Worm (Caenorhabditis elegans) whole organism, young adult: Measurements from ENCODE around the gene ets-6.

Experiments
- B0336.3 ChIP-seq: fragments of 200-800 bp; sonication (Bioruptor generic); IDR thresholded peaks from 2 replicates; pipeline ENCODE4 v1.3.6; 2022; ENCODE audit warnings: missing genetic modification characterization, missing compliant biosample characterization
- C17E4.6 ChIP-seq: fragments of 200-800 bp; sonication (Bioruptor generic); IDR thresholded peaks from 2 replicates; pipeline ENCODE4 v1.3.6; 2022; ENCODE audit warnings: missing genetic modification reagents, missing genetic modification characterization, missing compliant biosample characterization
- D2030.7 ChIP-seq: fragments of 200-800 bp; sonication (Bioruptor generic); IDR thresholded peaks from 2 replicates; pipeline ENCODE4 v1.3.6; 2022; ENCODE audit warnings: missing genetic modification reagents, missing genetic modification characterization, missing compliant biosample characterization
- F37B4.10 ChIP-seq: fragments of 200-800 bp; sonication (Bioruptor generic); IDR thresholded peaks from 2 replicates; pipeline ENCODE4 v1.3.6; 2022; ENCODE audit warnings: missing genetic modification characterization, missing compliant biosample characterization
- F49E8.2 ChIP-seq: sonication (generic microtip); optimal IDR thresholded peaks from 3 replicates; lab custom pipeline; 2017; ENCODE audit warnings: missing genetic modification characterization, mild to moderate bottlenecking, missing compliant biosample characterization, antibody characterized with exemption, moderate library complexity; ENCODE audit not compliant: insufficient read depth
- F52B5.7 ChIP-seq: sonication (generic microtip); optimal IDR thresholded peaks from 2 replicates; lab custom pipeline; 2016; ENCODE audit warnings: mild to moderate bottlenecking, missing genetic modification characterization, missing compliant biosample characterization
- F55B11.4 ChIP-seq: sonication (generic microtip); optimal IDR thresholded peaks from 2 replicates; lab custom pipeline; 2016; ENCODE audit warnings: missing compliant biosample characterization, missing genetic modification characterization, borderline replicate concordance; ENCODE audit not compliant: insufficient read depth
- F57C9.4 ChIP-seq: sonication (generic microtip); optimal IDR thresholded peaks from 2 replicates; lab custom pipeline; 2017; ENCODE audit warnings: mild to moderate bottlenecking, missing genetic modification characterization, missing compliant biosample characterization
- K12H6.12 ChIP-seq: fragments of 200-800 bp; sonication (Bioruptor generic); optimal IDR thresholded peaks from 2 replicates; lab custom pipeline; 2018; ENCODE audit warnings: mild to moderate bottlenecking, missing genetic modification characterization, missing compliant biosample characterization
- Y53F4B.3 ChIP-seq: fragments of 200-800 bp; sonication (Bioruptor generic); IDR thresholded peaks from 2 replicates; pipeline ENCODE4 v1.3.6; 2022; ENCODE audit warnings: missing genetic modification reagents, missing genetic modification characterization, missing compliant biosample characterization
- Y53G8AR.9 ChIP-seq: fragments of 200-800 bp; sonication (Bioruptor generic); conservative IDR thresholded peaks from 2 replicates; pipeline ENCODE4 v1.3.6; 2022; ENCODE audit warnings: missing genetic modification reagents, missing genetic modification characterization, missing compliant biosample characterization
- Y56A3A.18 ChIP-seq: fragments of 200-800 bp; sonication (Bioruptor generic); IDR thresholded peaks from 2 replicates; pipeline ENCODE4 v1.3.6; 2022; ENCODE audit warnings: missing genetic modification reagents, missing genetic modification characterization, missing compliant biosample characterization
- akir-1 ChIP-seq: fragments of 200-800 bp; sonication (Bioruptor generic); optimal IDR thresholded peaks from 2 replicates; lab custom pipeline; 2018; ENCODE audit warnings: mild to moderate bottlenecking, missing genetic modification characterization, moderate library complexity, missing compliant biosample characterization
- aptf-2 ChIP-seq: fragments of 200-800 bp; sonication (Bioruptor generic); conservative IDR thresholded peaks from 2 replicates; pipeline ENCODE4 v1.3.6; 2022; ENCODE audit warnings: missing genetic modification reagents, missing genetic modification characterization, missing compliant biosample characterization
- cebp-1 ChIP-seq, 2 experiments: fragments of 200-800 bp in 1 of 2; sonication (Bioruptor generic) in 1 of 2; sonication (generic microtip) in 1 of 2; IDR thresholded peaks in 1 of 2; optimal IDR thresholded peaks in 1 of 2; 2 replicates each; pipeline versions ENCODE4 v1.3.6 to Lab custom; 2017 to 2022; ENCODE audit warnings: missing compliant biosample characterization in 2 of 2, missing genetic modification characterization in 2 of 2, mild to moderate bottlenecking in 1 of 2, missing genetic modification reagents in 1 of 2, moderate library complexity in 1 of 2
- ceh-40 ChIP-seq: fragments of 200-800 bp; sonication (Bioruptor generic); IDR thresholded peaks from 2 replicates; pipeline ENCODE4 v1.3.6; 2022; ENCODE audit warnings: missing genetic modification characterization, missing compliant biosample characterization
- dox-1 ChIP-seq: fragments of 200-800 bp; sonication (Bioruptor generic); IDR thresholded peaks from 2 replicates; pipeline ENCODE4 v1.3.6; 2022; ENCODE audit warnings: missing genetic modification reagents, missing genetic modification characterization, missing compliant biosample characterization
- dpl-1 ChIP-seq: fragments of 150-350 bp; optimal IDR thresholded peaks from 2 replicates; lab custom pipeline; 2014; ENCODE audit warnings: missing biosample characterization, missing genetic modification reagents, missing genetic modification characterization
- efl-1 ChIP-seq: fragments of 150-350 bp; optimal IDR thresholded peaks from 2 replicates; lab custom pipeline; 2014; ENCODE audit warnings: missing biosample characterization, missing genetic modification reagents, missing genetic modification characterization
- egl-44 ChIP-seq: fragments of 200-800 bp; sonication (Bioruptor generic); IDR thresholded peaks from 2 replicates; pipeline ENCODE4 v1.3.6; 2022; ENCODE audit warnings: missing genetic modification reagents, missing genetic modification characterization, missing compliant biosample characterization
- egrh-3 ChIP-seq: fragments of 200-800 bp; sonication (Bioruptor generic); IDR thresholded peaks from 2 replicates; pipeline ENCODE4 v1.3.6; 2022; ENCODE audit warnings: missing genetic modification reagents, missing genetic modification characterization, missing compliant biosample characterization
- hlh-12 ChIP-seq: sonication (generic microtip); optimal IDR thresholded peaks from 2 replicates; lab custom pipeline; 2016; ENCODE audit warnings: missing genetic modification characterization, missing compliant biosample characterization
- hmg-20 ChIP-seq: fragments of 200-800 bp; sonication (Bioruptor generic); IDR thresholded peaks from 2 replicates; pipeline ENCODE4 v1.3.6; 2022; ENCODE audit warnings: missing genetic modification reagents, missing genetic modification characterization, missing compliant biosample characterization
- lag-1 ChIP-seq: fragments of 200-800 bp; sonication (Bioruptor generic); IDR thresholded peaks from 2 replicates; pipeline ENCODE4 v1.3.6; 2022; ENCODE audit warnings: missing genetic modification reagents, missing genetic modification characterization, missing compliant biosample characterization
- lin-40 ChIP-seq: sonication (generic microtip); optimal IDR thresholded peaks from 2 replicates; lab custom pipeline; 2016; ENCODE audit warnings: missing genetic modification characterization, mild to moderate bottlenecking, missing compliant biosample characterization, missing genotype, missing genetic modification reagents
- lir-1 ChIP-seq: fragments of 200-800 bp; sonication (Bioruptor generic); conservative IDR thresholded peaks from 2 replicates; pipeline ENCODE4 v1.3.6; 2022; ENCODE audit warnings: missing genetic modification reagents, missing genetic modification characterization, missing compliant biosample characterization
- madf-10 ChIP-seq: sonication (generic microtip); optimal IDR thresholded peaks from 2 replicates; lab custom pipeline; 2016; ENCODE audit warnings: mild to moderate bottlenecking, missing genetic modification characterization, missing compliant biosample characterization
- mel-28 ChIP-seq: sonication (generic microtip); optimal IDR thresholded peaks from 2 replicates; lab custom pipeline; 2016; ENCODE audit warnings: borderline replicate concordance, mild to moderate bottlenecking, missing genetic modification characterization, missing compliant biosample characterization
- nfya-2 ChIP-seq: fragments of 200-800 bp; sonication (Bioruptor generic); IDR thresholded peaks from 2 replicates; pipeline ENCODE4 v1.3.6; 2022; ENCODE audit warnings: missing genetic modification reagents, missing genetic modification characterization, missing compliant biosample characterization
- nfyb-1 ChIP-seq: fragments of 200-800 bp; sonication (Bioruptor generic); IDR thresholded peaks from 2 replicates; pipeline ENCODE4 v1.3.6; 2022; ENCODE audit warnings: missing genetic modification reagents, missing genetic modification characterization, missing compliant biosample characterization
- nhr-120 ChIP-seq: fragments of 200-800 bp; sonication (Bioruptor generic); IDR thresholded peaks from 2 replicates; pipeline ENCODE4 v1.3.6; 2022; ENCODE audit warnings: missing genetic modification characterization, missing compliant biosample characterization
- nhr-179 ChIP-seq: sonication (generic microtip); optimal IDR thresholded peaks from 2 replicates; lab custom pipeline; 2016; ENCODE audit warnings: mild to moderate bottlenecking, missing genetic modification characterization, missing compliant biosample characterization
- nhr-90 ChIP-seq: sonication (generic microtip); optimal IDR thresholded peaks from 2 replicates; lab custom pipeline; 2016; ENCODE audit warnings: missing genotype, mild to moderate bottlenecking, missing genetic modification characterization, missing compliant biosample characterization
- pbrm-1 ChIP-seq: fragments of 200-800 bp; sonication (Bioruptor generic); IDR thresholded peaks from 2 replicates; pipeline ENCODE4 v1.3.6; 2022; ENCODE audit warnings: missing genetic modification reagents, missing genetic modification characterization, missing compliant biosample characterization
- snpc-3.4 ChIP-seq: sonication (generic microtip); optimal IDR thresholded peaks from 2 replicates; lab custom pipeline; 2017; ENCODE audit warnings: missing genetic modification characterization, mild to moderate bottlenecking, missing compliant biosample characterization, antibody characterized with exemption, moderate library complexity, missing genotype, missing genetic modification reagents
- snpc-4 ChIP-seq, 5 experiments: fragments of 150-350 bp in 1 of 5; sonication (generic microtip) in 4 of 5; optimal IDR thresholded peaks; 2 replicates each; lab custom pipeline; 2014 to 2018; ENCODE audit warnings: missing genetic modification characterization in 5 of 5, missing biosample characterization in 3 of 5, antibody characterized with exemption in 2 of 5, mild to moderate bottlenecking in 2 of 5, missing compliant biosample characterization in 2 of 5, missing genotype in 2 of 5, moderate library complexity in 2 of 5, missing genetic modification reagents in 1 of 5
- sptf-2 ChIP-seq: fragments of 200-800 bp; sonication (Bioruptor generic); optimal IDR thresholded peaks from 2 replicates; lab custom pipeline; 2018; ENCODE audit warnings: mild to moderate bottlenecking, missing genetic modification characterization, missing compliant biosample characterization
- unc-130 ChIP-seq: sonication (generic microtip); optimal IDR thresholded peaks from 2 replicates; lab custom pipeline; 2016; ENCODE audit warnings: missing genetic modification reagents, missing genetic modification characterization, missing compliant biosample characterization
- xnd-1 ChIP-seq: sonication (generic microtip); optimal IDR thresholded peaks from 2 replicates; lab custom pipeline; 2016; ENCODE audit warnings: missing genotype, missing genetic modification reagents, missing genetic modification characterization, missing compliant biosample characterization
- ztf-22 ChIP-seq: fragments of 200-800 bp; sonication (Bioruptor generic); optimal IDR thresholded peaks from 2 replicates; lab custom pipeline; 2018; ENCODE audit warnings: mild to moderate bottlenecking, missing genetic modification characterization, moderate library complexity, missing compliant biosample characterization
- ztf-28 ChIP-seq: fragments of 200-800 bp; sonication (Bioruptor generic); IDR thresholded peaks from 2 replicates; pipeline ENCODE4 v1.3.6; 2022; ENCODE audit warnings: missing genetic modification reagents, missing genetic modification characterization, missing compliant biosample characterization
- ztf-6 ChIP-seq: fragments of 200-800 bp; sonication (Bioruptor generic); IDR thresholded peaks from 2 replicates; pipeline ENCODE4 v1.3.6; 2022; ENCODE audit warnings: missing genetic modification reagents, missing genetic modification characterization, missing compliant biosample characterization

Gene ets-6

ce11 chrV:7545187-7545586, 35.2 kb downstream of the ets-6 start, which contains the start of the genes C54F6.19 and nhx-3:
Gene C54F6.19 (plus strand): TSS chrV:7545487.
Gene nhx-3 (minus strand): TSS chrV:7545523.
- TF ChIP-seq madf-10, result no peak
- no peak for TF ChIP-seq xnd-1 (tag; lab: Kevin White, UChicago)
- TF ChIP-seq F49E8.2, result no peak
- TF ChIP-seq pbrm-1 (GFP tag; lab: Robert Waterston, UW), result no peak
- TF ChIP-seq nfya-2 (GFP tag; lab: Robert Waterston, UW), result no peak
- TF ChIP-seq egl-44, result no peak
- no peak for TF ChIP-seq ztf-22 (GFP tag; lab: Kevin White, UChicago)
- TF ChIP-seq nfyb-1 (GFP tag; lab: Robert Waterston, UW), result no peak
- no peak for TF ChIP-seq K12H6.12
- no peak for TF ChIP-seq akir-1 (GFP tag; lab: Kevin White, UChicago)
- no peak for TF ChIP-seq F37B4.10
- no peak for TF ChIP-seq Y56A3A.18
- no peak for TF ChIP-seq lir-1 (GFP tag; lab: Robert Waterston, UW)
- TF ChIP-seq cebp-1 (GFP tag; IDR thresholded peaks at IDR 0.05; lab: Robert Waterston, UW), result no peak
- TF ChIP-seq cebp-1 (tag; optimal IDR thresholded peaks at IDR 0.05; lab: Kevin White, UChicago), result no peak
- no peak for TF ChIP-seq D2030.7 (GFP tag; lab: Robert Waterston, UW)

ce11 chrV:7543728-7544127, 36.6 kb downstream of the ets-6 start:
- TF ChIP-seq unc-130 (no peak), nhr-120 (GFP tag; lab: Robert Waterston, UW) (no peak), D2030.7 (GFP tag; lab: Robert Waterston, UW) (no peak), dpl-1 (GFP tag; lab: Kevin White, UChicago) (no peak), efl-1 (GFP tag; lab: Kevin White, UChicago) (no peak)

- TF ChIP-seq pbrm-1 (GFP tag; lab: Robert Waterston, UW), result no peak
These were observed 41.3 kb downstream of the ets-6 start, which contains the start of gene srh-268 for ce11 chrV:7539015-7539414. Gene srh-268 (plus strand): TSS chrV:7539315.

- TF ChIP-seq F57C9.4 (tag; lab: Kevin White, UChicago), result no peak
- no peak for TF ChIP-seq egrh-3
- TF ChIP-seq nhr-179 (tag; lab: Kevin White, UChicago), result no peak
- TF ChIP-seq Y53G8AR.9 (GFP tag; lab: Robert Waterston, UW), result no peak
- TF ChIP-seq ztf-28 (GFP tag; lab: Robert Waterston, UW), result no peak
- TF ChIP-seq snpc-3.4 (tag; lab: Kevin White, UChicago), result no peak
- TF ChIP-seq hlh-12 (tag; lab: Kevin White, UChicago), result no peak
- no peak for TF ChIP-seq sptf-2 (GFP tag; lab: Kevin White, UChicago)
- TF ChIP-seq aptf-2 (GFP tag; lab: Robert Waterston, UW), result no peak
These were observed 42.3 kb downstream of the ets-6 start, which contains the start of gene C54F6.12 for ce11 chrV:7538018-7538417. Gene C54F6.12 (minus strand): TSS chrV:7538118.

ce11 chrV:7532947-7533346, 47.4 kb downstream of the ets-6 start, which contains the start of gene C54F6.3:
Gene C54F6.3 (plus strand): TSS chrV:7533247.
- TF ChIP-seq mel-28 (tag; lab: Kevin White, UChicago) (no peak), nhr-90 (no peak), dox-1 (no peak), Y53F4B.3 (no peak), C17E4.6 (GFP tag; lab: Robert Waterston, UW) (no peak), ceh-40 (GFP tag; lab: Robert Waterston, UW) (no peak), madf-10 (no peak), hmg-20 (GFP tag; lab: Robert Waterston, UW) (no peak), F55B11.4 (tag; lab: Kevin White, UChicago) (no peak), F52B5.7 (tag; lab: Kevin White, UChicago) (no peak), B0336.3 (GFP tag; lab: Robert Waterston, UW) (no peak), snpc-4 (GFP tag; optimal IDR thresholded peaks at IDR 0.05; lab: Kevin White, UChicago) (no peak), snpc-4 (tag; optimal IDR thresholded peaks at IDR 0.05; lab: Kevin White, UChicago) (no peak), ztf-6 (GFP tag; lab: Robert Waterston, UW) (no peak), lag-1 (GFP tag; lab: Robert Waterston, UW) (no peak), xnd-1 (tag; lab: Kevin White, UChicago) (no peak), lin-40 (tag; lab: Kevin White, UChicago) (no peak)
